Worm (Caenorhabditis elegans) whole organism, early embryonic: Measurements from ENCODE around the gene T13C2.3.

Source experiments
- F13C5.2 ChIP-seq: sonication (generic microtip); optimal IDR thresholded peaks from 2 replicates; lab custom pipeline; 2017; ENCODE audit warnings: mild to moderate bottlenecking, missing genetic modification characterization, inconsistent platforms, missing compliant biosample characterization
- aly-1 ChIP-seq: sonication (generic microtip); optimal IDR thresholded peaks from 2 replicates; lab custom pipeline; 2016; ENCODE audit warnings: missing genetic modification characterization, missing compliant biosample characterization
- ama-1 ChIP-seq: fragments of 150-350 bp; optimal IDR thresholded peaks from 2 replicates; lab custom pipeline; 2014
- ceh-13 ChIP-seq: fragments of 200-800 bp; sonication (Bioruptor generic); optimal IDR thresholded peaks from 2 replicates; lab custom pipeline; 2018; ENCODE audit warnings: mild to moderate bottlenecking, missing genetic modification characterization, missing compliant biosample characterization
- ets-7 ChIP-seq: sonication (generic microtip); optimal IDR thresholded peaks from 2 replicates; lab custom pipeline; 2016; ENCODE audit warnings: missing genotype, missing genetic modification characterization, missing compliant biosample characterization
- flt-1 ChIP-seq: fragments of 200-800 bp; sonication (Bioruptor generic); IDR thresholded peaks from 2 replicates; pipeline ENCODE4 v1.3.6; 2022; ENCODE audit warnings: missing genetic modification characterization, missing compliant biosample characterization
- hnd-1 ChIP-seq: sonication (generic microtip); optimal IDR thresholded peaks from 2 replicates; lab custom pipeline; 2016; ENCODE audit warnings: missing genetic modification characterization, missing compliant biosample characterization
- scrt-1 ChIP-seq: fragments of 200-800 bp; sonication (Bioruptor generic); IDR thresholded peaks from 2 replicates; pipeline ENCODE4 v1.3.6; 2022; ENCODE audit warnings: missing genetic modification characterization, missing compliant biosample characterization
- sea-1 ChIP-seq: fragments of 200-800 bp; sonication (Bioruptor generic); conservative IDR thresholded peaks from 2 replicates; pipeline ENCODE4 v1.3.6; 2022; ENCODE audit warnings: missing genetic modification characterization, missing compliant biosample characterization
- tbx-11 ChIP-seq: fragments of 200-800 bp; sonication (Bioruptor generic); IDR thresholded peaks from 2 replicates; pipeline ENCODE4 v1.3.6; 2022; ENCODE audit warnings: missing genetic modification characterization, missing compliant biosample characterization
- tra-4 ChIP-seq: sonication (generic microtip); optimal IDR thresholded peaks from 2 replicates; lab custom pipeline; 2017; ENCODE audit warnings: missing genetic modification characterization, missing compliant biosample characterization

DNA sequence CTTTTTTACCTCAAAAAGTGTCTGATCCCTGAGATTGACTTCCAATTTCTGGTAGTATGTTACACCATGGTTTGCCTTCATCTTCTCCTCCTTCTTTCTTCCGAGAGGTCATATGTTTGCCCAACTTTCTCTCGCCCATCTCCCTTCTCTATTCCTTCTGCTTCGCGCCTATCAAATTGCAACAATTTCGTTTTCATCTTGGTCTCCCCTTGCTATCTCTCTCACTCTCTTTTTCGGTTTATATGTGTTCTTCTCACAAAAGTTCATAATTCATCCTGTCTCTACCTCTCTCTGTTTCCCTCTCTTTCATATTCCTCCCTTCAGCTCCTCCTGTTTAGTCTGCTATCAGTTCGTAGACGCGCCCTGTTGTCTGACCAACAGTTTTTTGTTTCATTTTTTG lies 37.7 kb downstream of the T13C2.3 start:
- TF ChIP-seq hnd-1 (tag; lab: Kevin White, UChicago): no peak
- TF ChIP-seq F13C5.2 (tag; lab: Kevin White, UChicago): no peak
- no peak for TF ChIP-seq ets-7 (tag; lab: Kevin White, UChicago)
- no peak for TF ChIP-seq ama-1 (lab: Kevin White, UChicago)
- no peak for TF ChIP-seq flt-1 (GFP tag; lab: Robert Waterston, UW)
- TF ChIP-seq ceh-13 (GFP tag; lab: Kevin White, UChicago): no peak
- TF ChIP-seq tra-4: no peak
- TF ChIP-seq scrt-1 (GFP tag; lab: Robert Waterston, UW): no peak
- no peak for TF ChIP-seq sea-1 (GFP tag; lab: Robert Waterston, UW)
- TF ChIP-seq tbx-11 (GFP tag; lab: Robert Waterston, UW): no peak
- TF ChIP-seq aly-1 (tag; lab: Kevin White, UChicago): no peak
